Fruit fly (Drosophila melanogaster): Measurements from ENCODE around the gene CG18213.
A peak's percentile ranks its signal among the peaks of the same experiment; 100 is the strongest.

The CG18213 gene

DNA sequence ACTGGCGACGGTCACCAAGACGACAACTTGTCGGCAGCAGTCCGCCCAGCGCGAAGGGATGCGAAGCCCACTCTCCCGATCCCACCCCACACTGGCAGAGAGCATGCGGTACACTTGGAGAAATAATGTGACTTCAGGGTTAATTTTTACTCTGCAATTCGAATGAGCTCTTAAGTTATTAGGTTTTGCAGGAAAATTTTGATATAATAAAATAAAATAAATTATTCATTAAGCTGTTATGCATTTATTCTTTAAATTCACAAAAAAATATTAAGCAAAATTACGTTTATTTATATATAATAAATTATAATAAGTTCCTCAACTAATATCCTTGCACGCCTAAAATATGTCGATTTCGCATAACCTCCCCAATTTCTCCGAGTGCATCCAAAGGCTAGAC, 8.9 kb upstream of the CG18213 start:
- TF ChIP-seq CG17801 (GFP tag; optimal IDR thresholded peaks at IDR 0.05; ENCODE audit: partially characterized antibody) = no peak

DNA sequence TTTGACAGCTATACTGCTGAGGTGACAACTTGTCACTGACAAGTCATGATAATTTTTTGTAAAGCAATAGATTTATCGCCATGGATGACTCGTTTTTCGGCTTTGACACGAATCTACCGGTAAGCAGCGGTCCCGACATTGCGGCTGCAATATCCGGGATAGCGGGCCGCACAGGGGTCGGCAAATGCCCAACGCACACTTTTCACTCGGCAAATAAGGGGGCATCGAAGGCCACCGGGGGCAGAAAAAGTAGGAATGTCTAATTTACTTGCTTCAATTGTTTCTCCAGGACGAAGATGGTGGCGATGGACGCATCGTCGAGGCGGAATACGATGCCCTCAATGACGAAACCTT, 3.5 kb upstream of the CG18213 start:
- TF ChIP-seq CG17801 (GFP tag; optimal IDR thresholded peaks at IDR 0.05; ENCODE audit: partially characterized antibody) = no peak

DNA sequence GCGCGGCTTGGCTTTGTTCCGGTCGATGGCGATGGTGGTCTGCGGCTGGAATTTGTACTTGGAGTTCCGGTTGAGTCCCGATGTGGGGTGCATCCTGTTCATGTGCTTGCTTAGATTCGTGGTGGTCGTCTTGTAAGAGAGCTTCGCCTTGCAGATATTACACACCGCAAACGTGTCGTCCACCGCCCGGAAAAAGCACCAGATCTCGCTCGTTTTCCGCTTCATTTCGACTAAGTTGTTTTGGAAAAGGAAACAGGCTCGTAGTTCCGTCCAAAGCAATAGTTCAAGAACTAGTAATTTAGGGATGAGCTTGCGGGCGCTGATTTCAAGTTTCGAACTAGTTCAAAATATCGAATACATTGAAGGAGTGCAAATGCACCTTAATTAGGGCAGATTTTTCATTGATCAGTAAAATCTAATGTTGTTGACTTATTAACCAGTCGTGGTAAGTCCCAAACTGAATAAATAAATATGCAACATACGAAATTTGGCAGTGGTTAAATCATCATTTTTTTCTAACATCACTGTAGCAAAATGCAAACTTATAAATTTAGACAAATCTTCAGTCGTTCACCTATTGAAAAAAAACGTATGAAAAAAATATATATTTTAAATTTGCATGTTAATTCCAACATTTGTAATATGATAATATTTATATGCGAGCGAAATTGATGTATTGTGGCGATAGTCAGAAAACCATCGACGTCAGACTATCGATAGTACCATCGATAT, 3.0 kb upstream of the CG18213 start, which contains the start of the genes bdwf and Patr-1:
Gene bdwf, minus strand, starts transcription at position 299 of the 732 bp plus-strand sequence.
Gene Patr-1, plus strand, starts transcription at position 727 of the 732 bp plus-strand sequence.
- no peak for TF ChIP-seq CG17801 (GFP tag; optimal IDR thresholded peaks at IDR 0.05; ENCODE audit: partially characterized antibody)

DNA sequence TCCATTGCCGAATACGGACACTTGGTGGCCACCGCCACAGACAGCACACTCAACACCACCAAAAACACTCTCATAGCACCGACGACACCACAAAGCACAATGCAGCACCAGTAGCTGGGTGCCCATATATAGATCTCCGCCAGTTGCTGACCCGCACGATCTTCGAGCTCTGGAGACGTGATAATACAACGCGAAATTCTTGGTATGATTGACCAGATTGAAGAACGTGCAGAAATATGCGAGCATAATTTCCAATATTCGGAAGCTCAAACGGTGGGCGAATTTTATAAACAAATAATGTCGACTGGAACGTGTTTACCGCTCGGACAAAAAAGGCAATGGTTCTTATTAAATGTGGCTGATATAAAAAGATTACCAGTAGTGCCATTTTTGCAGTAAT, 4.1 kb downstream of the CG18213 start, which contains the start of gene CG4009:
Gene CG4009, minus strand, starts transcription at position 101 of the 400 bp plus-strand sequence.
- TF ChIP-seq CG17801 (GFP tag; optimal IDR thresholded peaks at IDR 0.05; ENCODE audit: partially characterized antibody) = no peak

DNA sequence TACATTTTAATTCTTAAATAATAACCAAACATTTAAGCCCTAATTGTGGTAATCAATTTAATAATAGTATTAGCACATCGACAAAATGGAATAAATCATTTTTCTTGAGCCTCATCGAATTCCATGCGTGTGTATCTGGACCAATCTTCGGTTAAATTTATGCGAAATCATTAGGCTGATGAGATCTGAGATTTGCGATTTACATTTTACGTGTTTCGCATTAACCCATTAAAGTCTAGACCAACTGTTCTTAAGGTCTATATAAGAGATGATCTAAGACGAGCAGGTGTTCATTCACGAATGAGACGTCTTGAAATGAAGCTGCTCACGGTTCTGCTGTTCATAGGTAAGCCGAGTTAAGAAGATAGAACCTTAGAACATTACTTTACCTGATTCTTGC, 8.5 kb downstream of the CG18213 start, which contains the start of gene CG31268:
Gene CG31268, plus strand, starts transcription at position 301 of the 400 bp plus-strand sequence.
- no peak for TF ChIP-seq CG17801 (GFP tag; optimal IDR thresholded peaks at IDR 0.05; ENCODE audit: partially characterized antibody)

DNA sequence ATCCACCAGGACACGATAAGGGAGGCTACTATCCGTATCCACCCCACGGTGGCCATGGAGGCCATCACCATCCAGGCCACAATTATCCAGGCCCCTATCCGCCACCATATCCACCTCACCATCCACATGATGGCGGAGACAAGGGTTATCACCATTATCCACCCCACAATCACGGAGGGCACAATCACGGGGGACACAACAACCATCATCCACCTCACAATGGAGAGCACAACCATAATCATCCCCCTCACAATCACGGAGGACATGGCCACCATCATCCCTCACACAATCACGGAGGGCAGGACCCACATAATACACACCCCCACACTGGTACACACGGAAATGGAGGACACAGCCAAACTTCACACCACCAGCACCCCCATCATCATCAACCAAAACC, 10.2 kb downstream of the CG18213 start:
- TF ChIP-seq CG17801 (GFP tag; optimal IDR thresholded peaks at IDR 0.05; ENCODE audit: partially characterized antibody) = no peak

DNA sequence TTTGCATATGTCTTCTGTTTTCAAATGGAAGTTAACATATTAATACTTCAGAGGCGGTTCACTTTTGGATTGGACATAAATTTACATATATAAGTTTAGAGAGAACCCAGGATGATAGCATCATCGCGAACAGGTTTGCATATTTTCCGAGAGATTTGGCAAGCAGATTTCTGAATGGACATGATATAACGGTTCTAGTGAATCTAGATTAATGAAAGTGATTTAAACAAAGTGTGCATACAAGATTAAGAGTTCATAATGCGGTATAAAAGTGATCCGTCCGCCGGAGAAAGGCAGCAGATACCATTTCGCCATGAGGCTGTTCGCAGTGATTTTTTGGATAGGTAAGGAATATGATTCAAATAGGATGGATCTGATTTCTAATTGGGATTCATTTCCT, 11.6 kb downstream of the CG18213 start, which contains the start of gene CG5225:
Gene CG5225, plus strand, starts transcription at position 301 of the 400 bp plus-strand sequence.
- TF ChIP-seq CG17801 (GFP tag; optimal IDR thresholded peaks at IDR 0.05; ENCODE audit: partially characterized antibody) = no peak

DNA sequence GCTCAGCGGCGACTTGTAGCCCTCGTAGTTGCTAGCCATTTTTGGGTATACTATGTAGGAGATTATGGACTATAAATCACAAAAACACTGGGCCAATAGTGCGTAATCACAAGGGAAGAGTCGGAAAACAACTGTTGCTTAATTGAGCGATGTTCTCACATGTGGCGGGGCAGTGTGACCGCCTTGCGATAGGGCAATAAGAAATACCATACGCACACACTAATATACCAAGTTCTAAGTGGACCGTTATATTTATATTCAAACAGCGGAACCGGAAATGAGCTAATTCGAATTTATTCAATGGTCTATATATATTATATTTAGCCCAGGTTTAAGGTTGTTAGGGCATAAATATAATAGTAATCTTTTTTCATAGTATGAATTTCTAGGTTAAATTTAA, 19.0 kb downstream of the CG18213 start, which contains the start of gene Adsl:
Gene Adsl, minus strand, starts transcription at position 165 of the 400 bp plus-strand sequence.
- TF ChIP-seq CG17801 (GFP tag; optimal IDR thresholded peaks at IDR 0.05; ENCODE audit: partially characterized antibody) = peak; percentile 85

DNA sequence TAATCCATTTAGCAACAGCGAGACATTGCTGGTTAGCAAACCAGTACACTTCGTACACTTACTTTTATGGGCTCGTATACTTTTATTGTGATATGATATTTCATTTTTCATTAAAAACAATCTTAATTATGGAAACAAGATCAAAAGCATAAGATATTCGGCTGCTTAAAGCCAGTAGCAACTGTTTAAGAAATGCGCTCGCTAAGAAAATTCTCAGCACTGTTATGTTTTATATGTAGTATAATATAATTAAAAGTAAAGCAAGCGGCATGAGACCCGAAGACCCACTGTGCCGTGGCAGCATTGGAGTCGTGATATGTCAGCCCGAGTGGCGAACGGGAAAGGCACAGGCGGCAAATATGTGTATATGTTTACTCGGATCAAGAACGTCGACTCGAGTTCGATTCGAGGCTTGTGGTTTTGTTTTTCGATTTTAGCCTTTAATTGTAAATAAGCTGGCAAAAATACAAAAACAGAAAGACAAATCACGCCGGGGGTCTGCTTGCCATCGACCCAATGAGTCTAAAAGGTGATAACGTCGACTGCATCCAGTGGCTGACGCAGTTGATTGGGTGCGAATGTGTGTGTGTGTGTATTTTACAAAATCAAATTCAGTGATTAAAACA, 21.0 kb downstream of the CG18213 start:
- no peak for TF ChIP-seq CG17801 (GFP tag; optimal IDR thresholded peaks at IDR 0.05; ENCODE audit: partially characterized antibody)

DNA sequence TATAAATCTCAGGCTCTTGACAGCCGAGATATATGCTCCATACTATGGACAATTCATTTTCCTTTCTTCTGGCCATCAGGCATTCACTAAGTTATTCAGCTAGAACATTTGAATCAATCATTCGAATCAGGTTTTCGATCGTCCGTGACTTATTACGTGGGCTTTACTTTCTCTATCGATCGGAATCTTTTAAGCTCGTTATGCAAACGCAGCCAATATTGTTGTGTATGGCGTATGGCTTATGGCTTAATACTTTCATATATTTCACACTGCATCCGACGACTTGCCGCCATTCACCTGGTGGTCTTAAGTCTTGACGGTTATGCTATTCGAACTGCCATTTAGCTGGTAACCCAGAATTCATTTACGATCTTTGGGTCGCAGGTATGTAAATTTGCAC, 23.8 kb downstream of the CG18213 start:
- TF ChIP-seq CG17801 (GFP tag; optimal IDR thresholded peaks at IDR 0.05; ENCODE audit: partially characterized antibody) = no peak

DNA sequence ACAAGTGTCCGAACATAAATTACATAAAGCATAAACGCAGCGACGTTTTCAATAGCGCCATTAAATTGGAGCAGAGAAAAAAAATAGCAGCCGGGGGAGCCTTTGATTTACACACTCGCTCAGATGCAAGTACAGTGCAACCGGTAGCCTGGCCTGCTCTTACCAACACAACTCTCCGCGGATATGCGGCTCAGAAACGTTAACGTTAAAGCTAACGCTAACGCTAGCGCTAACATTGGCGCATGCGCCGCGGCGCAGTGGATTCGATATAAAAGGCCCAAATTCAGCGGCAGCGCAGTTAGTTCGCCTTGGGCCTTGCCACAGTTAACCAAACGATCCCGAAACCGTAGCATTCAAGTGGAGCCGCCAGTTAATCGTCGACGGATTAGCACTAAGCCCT, 25.7 kb downstream of the CG18213 start, which contains the start of gene Pxd:
Gene Pxd, plus strand, starts transcription at position 301 of the 400 bp plus-strand sequence.
- no peak for TF ChIP-seq CG17801 (GFP tag; optimal IDR thresholded peaks at IDR 0.05; ENCODE audit: partially characterized antibody)

DNA sequence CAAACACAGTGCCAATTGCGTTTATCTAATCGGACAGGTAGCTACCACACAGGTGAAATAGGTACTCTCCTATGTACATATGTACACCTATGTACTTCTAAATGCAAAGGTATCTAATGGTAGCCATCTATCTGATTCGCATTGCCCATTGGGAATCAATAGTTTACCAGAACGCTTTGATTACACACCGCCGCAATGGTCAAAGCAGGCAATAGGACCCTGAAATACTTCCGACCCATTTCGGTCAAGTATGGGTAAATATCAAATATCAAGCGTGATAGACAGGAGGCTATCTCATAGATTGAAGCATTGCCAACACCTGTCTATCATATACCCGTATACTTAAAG, 31.4 kb downstream of the CG18213 start:
- no peak for TF ChIP-seq CG17801 (GFP tag; optimal IDR thresholded peaks at IDR 0.05; ENCODE audit: partially characterized antibody)

DNA sequence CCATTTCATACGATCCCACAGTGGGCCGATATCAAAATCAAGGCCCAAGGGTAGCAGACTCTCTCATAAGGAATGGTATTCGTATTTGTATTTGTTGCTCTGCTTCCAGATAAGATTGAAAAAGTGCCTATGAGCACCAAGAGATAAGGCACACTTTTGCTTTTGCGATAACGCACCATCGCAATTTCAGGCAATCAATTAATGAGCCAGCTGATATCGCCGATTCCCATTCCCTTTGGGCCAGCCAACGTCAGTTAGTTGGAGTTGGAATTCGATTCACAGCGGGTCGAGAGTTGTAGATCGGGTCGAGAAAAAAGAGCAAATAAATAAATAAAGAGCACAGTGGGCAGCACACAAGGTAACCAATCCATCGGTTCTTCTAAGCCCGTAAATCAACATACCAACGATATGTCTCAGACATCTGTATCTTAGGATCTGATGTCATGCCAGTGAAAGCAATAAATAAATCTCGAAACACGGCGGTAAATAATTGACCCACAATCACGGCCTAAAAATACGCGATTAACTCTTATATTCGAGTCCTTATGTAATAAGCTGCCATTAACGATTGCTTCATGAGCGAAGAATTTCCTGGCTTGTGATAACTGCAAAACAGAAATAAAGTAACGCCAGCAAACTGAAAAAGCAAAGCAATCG, 31.9 kb downstream of the CG18213 start, which contains the start of gene CG8907:
Gene CG8907, plus strand, starts transcription at position 252 of the 657 bp plus-strand sequence.
- no peak for TF ChIP-seq CG17801 (GFP tag; optimal IDR thresholded peaks at IDR 0.05; ENCODE audit: partially characterized antibody)

DNA sequence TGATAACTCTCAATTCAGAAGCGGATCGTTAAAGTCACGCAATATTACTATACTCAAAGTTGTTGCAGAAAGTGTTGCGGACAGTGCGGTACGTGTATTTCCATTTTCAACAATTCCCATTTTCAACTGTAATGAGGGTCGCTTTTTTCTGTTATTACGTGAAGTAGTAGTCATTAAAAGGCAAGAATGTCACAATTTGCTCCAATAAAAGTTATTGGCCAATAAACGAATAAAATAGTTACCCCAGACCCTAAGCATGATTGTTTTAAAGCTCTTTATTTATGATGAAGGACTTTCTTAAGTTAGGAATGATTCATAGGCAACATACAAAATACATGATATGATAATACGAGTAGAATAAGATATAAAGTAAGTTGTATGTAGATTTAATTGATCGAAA, 32.7 kb downstream of the CG18213 start:
- TF ChIP-seq CG17801 (GFP tag; optimal IDR thresholded peaks at IDR 0.05; ENCODE audit: partially characterized antibody) = no peak

DNA sequence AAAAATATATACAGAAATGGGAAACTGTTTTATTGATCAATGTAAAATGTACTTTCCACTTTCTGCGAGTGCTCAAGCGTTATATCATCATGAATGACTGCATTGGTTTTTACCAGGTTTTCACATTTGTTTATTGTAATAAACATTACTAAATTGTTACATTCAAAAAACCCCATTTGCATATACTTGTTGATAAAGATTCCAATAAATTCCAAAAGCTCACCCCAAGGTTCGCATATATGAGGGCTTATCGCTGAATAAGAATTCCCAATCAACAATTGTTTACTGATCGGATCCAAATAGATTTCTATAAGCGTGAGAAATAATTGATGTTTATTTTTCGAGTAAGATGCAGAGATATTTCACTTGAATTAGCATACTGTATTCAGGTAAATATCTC, 36.5 kb downstream of the CG18213 start:
- TF ChIP-seq CG17801 (GFP tag; optimal IDR thresholded peaks at IDR 0.05; ENCODE audit: partially characterized antibody) = no peak
